Fruit fly (Drosophila melanogaster) whole organism, embryonic: Measurements from ENCODE around the gene veli.
A peak's percentile ranks its signal among the peaks of the same experiment; 100 is the strongest.

Experiments used
- Awh ChIP-seq: fragments of 200-800 bp; sonication (Bioruptor generic); IDR thresholded peaks from 2 replicates; pipeline ENCODE4, ENCODE4 v1.3.6; 2022; ENCODE audit warnings: missing biosample characterization, missing genetic modification characterization
- CG10267 ChIP-seq: fragments of 200-800 bp; sonication (Bioruptor generic); optimal IDR thresholded peaks from 2 replicates; lab custom pipeline; 2018; ENCODE audit warnings: missing biosample characterization, mild to moderate bottlenecking, missing genetic modification characterization, moderate library complexity
- CG12236 ChIP-seq: fragments of 200-800 bp; sonication (Bioruptor generic); optimal IDR thresholded peaks from 2 replicates; lab custom pipeline; 2016; ENCODE audit warnings: missing biosample characterization, missing genetic modification characterization
- CG14014 ChIP-seq: fragments of 200-800 bp; sonication (Bioruptor generic); IDR thresholded peaks from 2 replicates; pipeline ENCODE4 v1.3.6; 2022; ENCODE audit warnings: missing biosample characterization, missing genetic modification characterization
- CG14965 ChIP-seq: fragments of 200-800 bp; sonication (Bioruptor generic); optimal IDR thresholded peaks from 2 replicates; lab custom pipeline; 2016; ENCODE audit warnings: missing biosample characterization, missing genetic modification characterization, borderline replicate concordance
- CG17385 ChIP-seq: fragments of 200-800 bp; sonication (Bioruptor generic); optimal IDR thresholded peaks from 3 replicates; lab custom pipeline; 2018; ENCODE audit warnings: missing biosample characterization, mild to moderate bottlenecking, missing genetic modification characterization
- CG18476 ChIP-seq: fragments of 200-800 bp; sonication (Bioruptor generic); optimal IDR thresholded peaks from 2 replicates; lab custom pipeline; 2016; ENCODE audit warnings: missing biosample characterization, mild to moderate bottlenecking, missing genetic modification characterization
- CG18619 ChIP-seq: fragments of 200-800 bp; sonication (Bioruptor generic); optimal IDR thresholded peaks from 3 replicates; lab custom pipeline; 2017; ENCODE audit warnings: missing biosample characterization, mild to moderate bottlenecking, missing genetic modification characterization
- CG2129 ChIP-seq: fragments of 200-800 bp; sonication (Bioruptor generic); IDR thresholded peaks from 2 replicates; pipeline ENCODE4 v1.3.6; 2022; ENCODE audit warnings: missing biosample characterization, missing genetic modification characterization; ENCODE audit not compliant: partially characterized antibody
- CG32767 ChIP-seq: fragments of 200-800 bp; sonication (Bioruptor generic); IDR thresholded peaks from 2 replicates; pipeline ENCODE4 v1.3.6; 2022; ENCODE audit warnings: missing biosample characterization, missing genetic modification characterization
- CG3995 ChIP-seq: fragments of 200-800 bp; sonication (Bioruptor generic); optimal IDR thresholded peaks from 3 replicates; lab custom pipeline; 2016; ENCODE audit warnings: missing biosample characterization, missing genetic modification characterization
- CG4617 ChIP-seq: fragments of 200-800 bp; sonication (Bioruptor generic); optimal IDR thresholded peaks from 3 replicates; lab custom pipeline; 2016; ENCODE audit warnings: missing biosample characterization, missing genetic modification characterization, borderline replicate concordance
- CG4854 ChIP-seq: fragments of 200-800 bp; sonication (Bioruptor generic); optimal IDR thresholded peaks from 2 replicates; lab custom pipeline; 2016; ENCODE audit warnings: missing biosample characterization, missing genetic modification characterization, inconsistent platforms
- CG6765 ChIP-seq: fragments of 200-800 bp; sonication (Bioruptor generic); optimal IDR thresholded peaks from 3 replicates; lab custom pipeline; 2017; ENCODE audit warnings: missing biosample characterization, mild to moderate bottlenecking, missing genetic modification characterization
- CG9727 ChIP-seq: fragments of 200-800 bp; sonication (Bioruptor generic); optimal IDR thresholded peaks from 3 replicates; lab custom pipeline; 2017; ENCODE audit warnings: missing biosample characterization, mild to moderate bottlenecking, missing genetic modification characterization
- CG9932 ChIP-seq: fragments of 200-800 bp; sonication (Bioruptor generic); IDR thresholded peaks from 2 replicates; pipeline ENCODE4 v1.3.6; 2022; ENCODE audit warnings: missing biosample characterization, missing genetic modification characterization
- Deaf1 ChIP-seq: fragments of 200-800 bp; optimal IDR thresholded peaks from 3 replicates; lab custom pipeline; 2019; ENCODE audit warnings: missing biosample characterization, mild to moderate bottlenecking, missing genetic modification characterization, moderate library complexity
- Dip2 ChIP-seq: fragments of 200-800 bp; sonication (Bioruptor generic); IDR thresholded peaks from 2 replicates; pipeline ENCODE4 v1.3.6; 2022; ENCODE audit warnings: missing biosample characterization, missing genetic modification characterization
- Eip74EF ChIP-seq, 2 experiments: fragments of 200-800 bp in 1 of 2; fragments of >200 bp in 1 of 2; sonication (Bioruptor generic) in 1 of 2; optimal IDR thresholded peaks; 2 replicates each; lab custom pipeline; 2017 to 2019; ENCODE audit warnings: missing biosample characterization in 2 of 2, missing genetic modification characterization in 2 of 2, mild to moderate bottlenecking in 1 of 2, moderate library complexity in 1 of 2
- Gug ChIP-seq: fragments of 200-800 bp; sonication (Bioruptor generic); IDR thresholded peaks from 4 replicates; pipeline ENCODE4 v1.3.6; 2022; ENCODE audit warnings: missing biosample characterization, missing genetic modification characterization
- HLH3B ChIP-seq: fragments of 200-800 bp; sonication (Bioruptor generic); IDR thresholded peaks from 2 replicates; pipeline ENCODE4 v1.3.6; 2022; ENCODE audit warnings: missing biosample characterization, missing genetic modification characterization
- HLH4C ChIP-seq: fragments of 200-800 bp; sonication (Bioruptor generic); IDR thresholded peaks from 3 replicates; pipeline ENCODE4 v1.3.6; 2022; ENCODE audit warnings: missing biosample characterization, missing genetic modification characterization; ENCODE audit not compliant: partially characterized antibody
- HmgD ChIP-seq: fragments of 200-800 bp; sonication (Bioruptor generic); optimal IDR thresholded peaks from 3 replicates; lab custom pipeline; 2016; ENCODE audit warnings: missing biosample characterization, missing genetic modification characterization
- Hr3 ChIP-seq: fragments of 200-800 bp; sonication (Bioruptor generic); optimal IDR thresholded peaks from 3 replicates; lab custom pipeline; 2016; ENCODE audit warnings: missing biosample characterization, missing genetic modification characterization
- Med ChIP-seq: fragments of 200-800 bp; sonication (Bioruptor generic); peaks from one replicate; lab custom pipeline; 2016; ENCODE audit warnings: missing biosample characterization, missing genetic modification characterization, mild to moderate bottlenecking, inconsistent platforms, moderate library complexity
- NC2β ChIP-seq: fragments of 200-800 bp; sonication (Bioruptor generic); optimal IDR thresholded peaks from 2 replicates; lab custom pipeline; 2016; ENCODE audit warnings: missing biosample characterization, missing genetic modification characterization
- Nf-YB ChIP-seq: fragments of 200-800 bp; sonication (Bioruptor generic); optimal IDR thresholded peaks from 3 replicates; lab custom pipeline; 2019; ENCODE audit warnings: missing biosample characterization, mild to moderate bottlenecking, missing genetic modification characterization, moderate library complexity
- NfI ChIP-seq: fragments of 200-800 bp; sonication (Bioruptor generic); optimal IDR thresholded peaks from 3 replicates; lab custom pipeline; 2018; ENCODE audit warnings: missing biosample characterization, mild to moderate bottlenecking, missing genetic modification characterization, moderate library complexity
- Rfx ChIP-seq: fragments of 200-800 bp; sonication (Bioruptor generic); IDR thresholded peaks from 2 replicates; pipeline ENCODE4 v1.3.6; 2022; ENCODE audit warnings: missing biosample characterization, missing genetic modification characterization
- Sry-δ ChIP-seq: fragments of 200-800 bp; sonication (Bioruptor generic); optimal IDR thresholded peaks from 2 replicates; lab custom pipeline; 2016; ENCODE audit warnings: missing biosample characterization, missing genetic modification characterization
- bigmax ChIP-seq: fragments of 200-800 bp; sonication (Bioruptor generic); optimal IDR thresholded peaks from 2 replicates; lab custom pipeline; 2018; ENCODE audit warnings: missing biosample characterization, mild to moderate bottlenecking, missing genetic modification characterization
- ci ChIP-seq: fragments of 200-800 bp; sonication (Bioruptor generic); IDR thresholded peaks from 3 replicates; pipeline ENCODE4 v1.3.6; 2022; ENCODE audit warnings: missing biosample characterization, missing genetic modification characterization
- hbn ChIP-seq: fragments of 200-800 bp; sonication (Bioruptor generic); IDR thresholded peaks from 2 replicates; pipeline ENCODE4 v1.3.6; 2022; ENCODE audit warnings: missing biosample characterization, missing genetic modification characterization; ENCODE audit not compliant: partially characterized antibody
- hkb ChIP-seq, 2 experiments: fragments of 200-800 bp in 1 of 2; fragments of >200 bp in 1 of 2; sonication (Bioruptor generic) in 1 of 2; IDR thresholded peaks in 1 of 2; optimal IDR thresholded peaks in 1 of 2; 2 replicates each; pipeline versions ENCODE4 v1.3.6 to Lab custom; 2017 to 2022; ENCODE audit warnings: missing biosample characterization in 1 of 2, missing genetic modification characterization in 1 of 2
- ind ChIP-seq: fragments of 200-800 bp; sonication (Bioruptor generic); optimal IDR thresholded peaks from 3 replicates; lab custom pipeline; 2016; ENCODE audit warnings: missing biosample characterization, missing genetic modification characterization
- inv ChIP-seq: fragments of 200-800 bp; sonication (Bioruptor generic); IDR thresholded peaks from 2 replicates; pipeline ENCODE4 v1.3.6; 2022; ENCODE audit warnings: missing biosample characterization, missing genetic modification characterization; ENCODE audit not compliant: partially characterized antibody
- lab ChIP-seq: fragments of 200-800 bp; sonication (Bioruptor generic); optimal IDR thresholded peaks from 3 replicates; lab custom pipeline; 2017; ENCODE audit warnings: missing biosample characterization, missing genetic modification characterization, mild to moderate bottlenecking, moderate library complexity, missing genetic modification reagents
- lbe ChIP-seq: fragments of 200-800 bp; sonication (Bioruptor generic); optimal IDR thresholded peaks from 2 replicates; lab custom pipeline; 2016; ENCODE audit warnings: missing biosample characterization, mild to moderate bottlenecking, missing genetic modification characterization
- lilli ChIP-seq: fragments of 200-800 bp; sonication (Bioruptor generic); optimal IDR thresholded peaks from 3 replicates; lab custom pipeline; 2016; ENCODE audit warnings: missing biosample characterization, missing genetic modification characterization
- nerfin-2 ChIP-seq: fragments of 200-800 bp; sonication (Bioruptor generic); IDR thresholded peaks from 2 replicates; pipeline ENCODE4 v1.3.6; 2022; ENCODE audit warnings: missing biosample characterization, missing genetic modification characterization; ENCODE audit not compliant: partially characterized antibody
- row ChIP-seq: fragments of 200-800 bp; sonication (Bioruptor generic); IDR thresholded peaks from 3 replicates; pipeline ENCODE4 v1.3.6; 2022; ENCODE audit warnings: missing biosample characterization, missing genetic modification characterization
- sisA ChIP-seq: fragments of 200-800 bp; sonication (Bioruptor generic); IDR thresholded peaks from 2 replicates; pipeline ENCODE4 v1.3.6; 2022; ENCODE audit warnings: missing biosample characterization, missing genetic modification characterization
- sob ChIP-seq: fragments of 200-800 bp; sonication (Bioruptor generic); IDR thresholded peaks from 2 replicates; pipeline ENCODE4 v1.3.6; 2022; ENCODE audit warnings: missing biosample characterization, missing genetic modification characterization
- stwl ChIP-seq: fragments of 200-800 bp; sonication (Bioruptor generic); optimal IDR thresholded peaks from 3 replicates; lab custom pipeline; 2018; ENCODE audit warnings: missing biosample characterization, mild to moderate bottlenecking, missing genetic modification characterization, moderate library complexity
- tio ChIP-seq: fragments of 200-800 bp; sonication (Bioruptor generic); optimal IDR thresholded peaks from 2 replicates; lab custom pipeline; 2017; ENCODE audit warnings: missing biosample characterization, missing genetic modification characterization, inconsistent platforms
- tll ChIP-seq, 2 experiments: fragments of 200-800 bp in 1 of 2; fragments of >200 bp in 1 of 2; sonication (Bioruptor generic) in 1 of 2; optimal IDR thresholded peaks; 2 replicates each; lab custom pipeline; 2017 to 2019; ENCODE audit warnings: missing biosample characterization in 2 of 2, missing genetic modification characterization in 2 of 2, mild to moderate bottlenecking in 1 of 2, moderate library complexity in 1 of 2
- vnd ChIP-seq: fragments of 200-800 bp; sonication (Bioruptor generic); IDR thresholded peaks from 3 replicates; pipeline ENCODE4 v1.3.6; 2022; ENCODE audit warnings: missing biosample characterization, missing genetic modification characterization; ENCODE audit not compliant: partially characterized antibody
- z ChIP-seq: fragments of 200-800 bp; sonication (Bioruptor generic); IDR thresholded peaks from 3 replicates; pipeline ENCODE4 v1.3.6; 2022; ENCODE audit warnings: missing biosample characterization, missing genetic modification characterization
- zfh2 ChIP-seq: fragments of 200-800 bp; sonication (Bioruptor generic); optimal IDR thresholded peaks from 2 replicates; lab custom pipeline; 2016; ENCODE audit warnings: missing biosample characterization, missing genetic modification characterization

veli gene

DNA sequence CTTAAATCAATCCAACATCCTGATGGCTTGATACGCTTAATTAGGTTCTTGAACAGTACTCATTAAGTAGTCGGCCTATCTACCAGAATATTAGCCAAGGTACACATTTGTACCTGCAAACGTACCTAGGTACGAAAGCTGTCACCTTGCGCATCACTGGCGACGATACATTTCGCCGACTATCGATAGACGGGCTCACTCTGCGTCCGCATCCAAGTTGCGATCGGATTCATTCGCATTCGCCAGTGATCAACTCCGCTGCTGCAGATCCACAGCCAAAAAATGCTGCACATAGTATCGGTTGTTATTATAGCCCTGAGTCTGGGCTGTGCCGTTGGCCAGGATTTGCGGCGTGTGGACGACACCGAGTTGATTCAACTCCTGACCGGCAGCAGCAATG is 17.9 kb downstream of the veli start, which contains the start of gene CG11790 (continued):
- TF ChIP-seq NC2β (GFP tag; lab: Kevin White, UChicago) (no peak), CG3995 (peak; percentile 87), CG4854 (GFP tag; lab: Kevin White, UChicago) (no peak), z (GFP tag; lab: Robert Waterston, UW) (no peak), Hr3 (GFP tag; lab: Kevin White, UChicago) (no peak), tll (GFP tag; optimal IDR thresholded peaks at IDR 0.05; lab: Kevin White, UChicago) (no peak), sob (0 out of 2 replicates have a peak, but pooled peaks have one; percentile 20), Med (GFP tag; lab: Kevin White, UChicago) (peak; percentile 80), zfh2 (GFP tag; lab: Kevin White, UChicago) (peak; percentile 2), lilli (GFP tag; lab: Kevin White, UChicago) (peak; percentile 7), lbe (GFP tag; lab: Kevin White, UChicago) (peak; percentile 2), CG4617 (GFP tag; lab: Kevin White, UChicago) (peak; percentile 10), CG9727 (GFP tag; lab: Kevin White, UChicago) (no peak), nerfin-2 (GFP tag; lab: Robert Waterston, UW) (peak; percentile 59), CG12236 (GFP tag; lab: Kevin White, UChicago) (no peak), HLH4C (GFP tag; lab: Robert Waterston, UW) (peak; percentile 72), CG14014 (GFP tag; lab: Robert Waterston, UW) (0 out of 2 replicates have a peak, but pooled peaks have one; percentile 26), HLH3B (GFP tag; lab: Robert Waterston, UW) (no peak), Sry-δ (peak; percentile 75), Nf-YB (GFP tag; lab: Kevin White, UChicago) (no peak), CG18476 (GFP tag; lab: Kevin White, UChicago) (no peak), sisA (no peak), tio (no peak), Rfx (GFP tag; lab: Robert Waterston, UW) (peak; percentile 43; the same call in 1 of the 2 replicates), row (peak; percentile 92), CG6765 (GFP tag; lab: Kevin White, UChicago) (no peak), CG2129 (GFP tag; lab: Robert Waterston, UW) (peak; percentile 40; the same call in 1 of the 2 replicates), Dip2 (GFP tag; lab: Robert Waterston, UW) (no peak), inv (GFP tag; lab: Robert Waterston, UW) (peak; percentile 51; the same call in 1 of the 2 replicates), HmgD (GFP tag; lab: Kevin White, UChicago) (no peak), CG32767 (GFP tag; lab: Robert Waterston, UW) (no peak), ind (GFP tag; lab: Kevin White, UChicago) (no peak), CG18619 (no peak), Gug (GFP tag; lab: Robert Waterston, UW) (no peak; the same call in 3 of the 4 replicates), CG14965 (GFP tag; lab: Kevin White, UChicago) (no peak), hkb (optimal IDR thresholded peaks at IDR 0.05; lab: Kevin White, UChicago) (no peak), hkb (GFP tag; IDR thresholded peaks at IDR 0.05; lab: Robert Waterston, UW) (0 out of 2 replicates have a peak, but pooled peaks have one; percentile 12), lab (no peak), CG10267 (no peak), hbn (GFP tag; lab: Robert Waterston, UW) (peak; percentile 73; the same call in 1 of the 2 replicates), Deaf1 (tag; lab: Kevin White, UChicago) (peak; percentile 2), ci (GFP tag; lab: Robert Waterston, UW) (peak; percentile 59; the same call in 2 of the 3 replicates), CG9932 (GFP tag; lab: Robert Waterston, UW) (no peak), Awh (GFP tag; lab: Robert Waterston, UW) (no peak), CG17385 (GFP tag; lab: Kevin White, UChicago) (no peak), stwl (tag; lab: Kevin White, UChicago) (peak; percentile 38), bigmax (GFP tag; lab: Kevin White, UChicago) (no peak), vnd (GFP tag; lab: Robert Waterston, UW) (peak; percentile 65), Eip74EF (GFP tag; optimal IDR thresholded peaks at IDR 0.05; lab: Kevin White, UChicago) (no peak), NfI (peak; percentile 12)
